Fruit fly (Drosophila melanogaster) whole organism, embryonic: ENCODE measurements around the gene Mms19.

Source experiments
- CG11723 ChIP-seq: fragments of 200-800 bp; sonication (Bioruptor generic); optimal IDR thresholded peaks from 2 replicates; lab custom pipeline; 2017; ENCODE audit warnings: missing biosample characterization, mild to moderate bottlenecking, missing genetic modification characterization
- CG12942 ChIP-seq: fragments of 200-800 bp; sonication (Bioruptor generic); optimal IDR thresholded peaks from 3 replicates; lab custom pipeline; 2016; ENCODE audit warnings: missing biosample characterization, missing genetic modification characterization
- CG13775 ChIP-seq: fragments of 200-800 bp; sonication (Bioruptor generic); optimal IDR thresholded peaks from 3 replicates; lab custom pipeline; 2017; ENCODE audit warnings: missing biosample characterization, mild to moderate bottlenecking, missing genetic modification characterization
- CG15073 ChIP-seq: fragments of 200-800 bp; sonication (Bioruptor generic); optimal IDR thresholded peaks from 2 replicates; lab custom pipeline; 2016; ENCODE audit warnings: missing biosample characterization, missing genetic modification characterization
- CG17361 ChIP-seq: fragments of 200-800 bp; sonication (Bioruptor generic); IDR thresholded peaks from 3 replicates; pipeline ENCODE4 v1.3.6; 2022; ENCODE audit warnings: missing biosample characterization, missing genetic modification characterization
- CG17612 ChIP-seq: fragments of 200-800 bp; sonication (Bioruptor generic); IDR thresholded peaks from 2 replicates; pipeline ENCODE4 v1.3.6; 2022; ENCODE audit warnings: missing biosample characterization, missing genetic modification characterization
- CG2889 ChIP-seq: fragments of 200-800 bp; sonication (Bioruptor generic); IDR thresholded peaks from 3 replicates; pipeline ENCODE4 v1.3.6; 2022; ENCODE audit warnings: missing biosample characterization, missing genetic modification characterization
- CG3847 ChIP-seq: fragments of 200-800 bp; sonication (Bioruptor generic); IDR thresholded peaks from 2 replicates; pipeline ENCODE4 v1.3.6; 2022; ENCODE audit warnings: missing biosample characterization, missing genetic modification characterization
- CG5953 ChIP-seq: fragments of 200-800 bp; sonication (Bioruptor generic); IDR thresholded peaks from 2 replicates; pipeline ENCODE4 v1.3.6; 2022; ENCODE audit warnings: missing biosample characterization, missing genetic modification characterization
- CG6765 ChIP-seq: fragments of 200-800 bp; sonication (Bioruptor generic); optimal IDR thresholded peaks from 3 replicates; lab custom pipeline; 2017; ENCODE audit warnings: missing biosample characterization, mild to moderate bottlenecking, missing genetic modification characterization
- CG8089 ChIP-seq: fragments of 200-800 bp; sonication (Bioruptor generic); optimal IDR thresholded peaks from 3 replicates; lab custom pipeline; 2016; ENCODE audit warnings: missing biosample characterization, missing genetic modification characterization
- CG9797 ChIP-seq: fragments of 200-800 bp; sonication (Bioruptor generic); optimal IDR thresholded peaks from 3 replicates; lab custom pipeline; 2018; ENCODE audit warnings: missing biosample characterization, mild to moderate bottlenecking, missing genetic modification characterization
- CG9817 ChIP-seq: fragments of 200-800 bp; sonication (Bioruptor generic); optimal IDR thresholded peaks from 2 replicates; lab custom pipeline; 2018; ENCODE audit warnings: missing biosample characterization, mild to moderate bottlenecking, missing genetic modification characterization, moderate library complexity
- CrebB ChIP-seq: fragments of 200-800 bp; sonication (Bioruptor generic); optimal IDR thresholded peaks from 3 replicates; lab custom pipeline; 2018; ENCODE audit warnings: missing biosample characterization, mild to moderate bottlenecking, missing genetic modification characterization
- D19A ChIP-seq: fragments of 200-800 bp; optimal IDR thresholded peaks from 3 replicates; lab custom pipeline; 2019; ENCODE audit warnings: missing biosample characterization, mild to moderate bottlenecking, missing genetic modification characterization, moderate library complexity
- Drgx ChIP-seq: fragments of 200-800 bp; sonication (Bioruptor generic); IDR thresholded peaks from 2 replicates; pipeline ENCODE4 v1.3.6; 2022; ENCODE audit warnings: missing biosample characterization, missing genetic modification characterization
- Gsc ChIP-seq: fragments of 200-800 bp; sonication (Bioruptor generic); IDR thresholded peaks from 2 replicates; pipeline ENCODE4 v1.3.6; 2022; ENCODE audit warnings: missing biosample characterization, missing genetic modification characterization
- H2.0 ChIP-seq: fragments of 200-800 bp; sonication (Bioruptor generic); IDR thresholded peaks from 2 replicates; pipeline ENCODE4 v1.3.6; 2022; ENCODE audit warnings: missing biosample characterization, missing genetic modification characterization
- Hmr ChIP-seq: fragments of 200-800 bp; sonication (Bioruptor generic); optimal IDR thresholded peaks from 3 replicates; lab custom pipeline; 2017; ENCODE audit warnings: mild to moderate bottlenecking, missing biosample characterization, missing genetic modification reagents, missing genetic modification characterization
- Hr51 ChIP-seq, 2 experiments: fragments of 200-800 bp; sonication (Bioruptor generic); optimal IDR thresholded peaks; 2 replicates in 1 of 2; 3 replicates in 1 of 2; lab custom pipeline; 2016 to 2018; ENCODE audit warnings: missing biosample characterization in 2 of 2, missing genetic modification characterization in 2 of 2, mild to moderate bottlenecking in 1 of 2, moderate library complexity in 1 of 2
- Meics ChIP-seq: fragments of 200-800 bp; sonication (Bioruptor generic); optimal IDR thresholded peaks from 2 replicates; lab custom pipeline; 2017; ENCODE audit warnings: missing biosample characterization, mild to moderate bottlenecking, missing genetic modification characterization
- NfI ChIP-seq: fragments of 200-800 bp; sonication (Bioruptor generic); optimal IDR thresholded peaks from 3 replicates; lab custom pipeline; 2018; ENCODE audit warnings: missing biosample characterization, mild to moderate bottlenecking, missing genetic modification characterization, moderate library complexity
- Ravus ChIP-seq: fragments of 200-800 bp; sonication (Bioruptor generic); IDR thresholded peaks from 2 replicates; pipeline ENCODE4 v1.3.6; 2022; ENCODE audit warnings: missing biosample characterization, missing genetic modification characterization
- TFAM ChIP-seq: fragments of 200-800 bp; sonication (Bioruptor generic); optimal IDR thresholded peaks from 2 replicates; lab custom pipeline; 2017; ENCODE audit warnings: missing biosample characterization, missing genetic modification characterization, inconsistent platforms
- amos ChIP-seq: fragments of 200-800 bp; sonication (Bioruptor generic); IDR thresholded peaks from 2 replicates; pipeline ENCODE4 v1.3.6; 2022; ENCODE audit warnings: missing biosample characterization, missing genetic modification characterization; ENCODE audit not compliant: partially characterized antibody
- ato ChIP-seq: fragments of 200-800 bp; sonication (Bioruptor generic); IDR thresholded peaks from 2 replicates; pipeline ENCODE4 v1.3.6; 2022; ENCODE audit warnings: missing biosample characterization, missing genetic modification characterization; ENCODE audit not compliant: partially characterized antibody
- cad ChIP-seq: fragments of >200 bp; optimal IDR thresholded peaks from 2 replicates; lab custom pipeline; 2017; ENCODE audit warnings: missing biosample characterization, missing genetic modification characterization
- esg ChIP-seq: fragments of 200-800 bp; sonication (Bioruptor generic); conservative IDR thresholded peaks from 2 replicates; pipeline ENCODE4 v1.3.6; 2022; ENCODE audit warnings: missing biosample characterization, missing genetic modification characterization
- exex ChIP-seq: fragments of 200-800 bp; sonication (Bioruptor generic); optimal IDR thresholded peaks from 4 replicates; lab custom pipeline; 2018; ENCODE audit warnings: missing biosample characterization, mild to moderate bottlenecking, missing genetic modification characterization, moderate library complexity
- eyg ChIP-seq: fragments of 200-800 bp; sonication (Bioruptor generic); optimal IDR thresholded peaks from 3 replicates; lab custom pipeline; 2016; ENCODE audit warnings: missing biosample characterization, missing genetic modification characterization
- lola ChIP-seq, 3 experiments: fragments of >200 bp in 2 of 3; fragments of 200-800 bp in 1 of 3; sonication (Bioruptor generic) in 1 of 3; optimal IDR thresholded peaks; 2 replicates each; lab custom pipeline; 2017 to 2019; ENCODE audit warnings: missing biosample characterization in 3 of 3, missing genetic modification characterization in 3 of 3, mild to moderate bottlenecking in 1 of 3, moderate library complexity in 1 of 3
- odd ChIP-seq: fragments of 200-800 bp; sonication (Bioruptor generic); optimal IDR thresholded peaks from 2 replicates; lab custom pipeline; 2017; ENCODE audit warnings: missing biosample characterization, mild to moderate bottlenecking, missing genetic modification characterization
- pros ChIP-seq: fragments of 200-800 bp; sonication (Bioruptor generic); optimal IDR thresholded peaks from 3 replicates; lab custom pipeline; 2019; ENCODE audit warnings: missing biosample characterization, mild to moderate bottlenecking, missing genetic modification characterization, moderate library complexity
- pum ChIP-seq: fragments of 200-800 bp; sonication (Bioruptor generic); optimal IDR thresholded peaks from 2 replicates; lab custom pipeline; 2016; ENCODE audit warnings: missing biosample characterization, missing genetic modification characterization
- ro ChIP-seq: fragments of 200-800 bp; sonication (Bioruptor generic); IDR thresholded peaks from 2 replicates; pipeline ENCODE4 v1.3.6; 2022; ENCODE audit warnings: missing biosample characterization, missing genetic modification characterization
- row ChIP-seq: fragments of 200-800 bp; sonication (Bioruptor generic); IDR thresholded peaks from 3 replicates; pipeline ENCODE4 v1.3.6; 2022; ENCODE audit warnings: missing biosample characterization, missing genetic modification characterization
- tup ChIP-seq: fragments of 200-800 bp; sonication (Bioruptor generic); optimal IDR thresholded peaks from 2 replicates; lab custom pipeline; 2016; ENCODE audit warnings: missing biosample characterization, mild to moderate bottlenecking, missing genetic modification characterization, moderate library complexity
- zf30C ChIP-seq: fragments of 200-800 bp; sonication (Bioruptor generic); optimal IDR thresholded peaks from 3 replicates; lab custom pipeline; 2018; ENCODE audit warnings: missing biosample characterization, mild to moderate bottlenecking, missing genetic modification characterization
- zfh1 ChIP-seq: fragments of 200-800 bp; sonication (Bioruptor generic); IDR thresholded peaks from 3 replicates; pipeline ENCODE4 v1.3.6; 2022; ENCODE audit warnings: missing biosample characterization, missing genetic modification characterization

The Mms19 gene

dm6 chr3R:5215334-5216307 lies 16.7 kb upstream of the Mms19 start (continued):
- TF ChIP-seq Gsc (GFP tag; lab: Robert Waterston, UW) (no peak; the same call in 1 of the 2 replicates), CG8089 (peak; percentile 99), CG5953 (GFP tag; lab: Robert Waterston, UW) (peak; percentile 98), CG6765 (peak; percentile 56), CG13775 (GFP tag; lab: Kevin White, UChicago) (peak; percentile 95), H2.0 (GFP tag; lab: Robert Waterston, UW) (peak; percentile 82), TFAM (GFP tag; lab: Kevin White, UChicago) (peak; percentile 97), Hr51 (GFP tag; optimal IDR thresholded peaks at IDR 0.05; lab: Kevin White, UChicago) (peak; percentile 77 to 99), CG3847 (GFP tag; lab: Robert Waterston, UW) (peak; percentile 48), esg (GFP tag; lab: Robert Waterston, UW) (peak; percentile 33; the same call in 1 of the 2 replicates), Drgx (GFP tag; lab: Robert Waterston, UW) (peak; percentile 90), zfh1 (GFP tag; lab: Robert Waterston, UW) (peak; percentile 99), lola (GFP tag; optimal IDR thresholded peaks at IDR 0.05; lab: Kevin White, UChicago) (peak in 1 of 3 experiments; percentile 97), Hmr (peak; percentile 66), CG15073 (peak; percentile 88), CG9817 (tag; lab: Kevin White, UChicago) (peak; percentile 67), ro (GFP tag; lab: Robert Waterston, UW) (peak; percentile 79), row (GFP tag; lab: Robert Waterston, UW) (peak; percentile 81), amos (GFP tag; lab: Robert Waterston, UW) (no peak), CG17361 (peak; percentile 70; the same call in 2 of the 3 replicates), CG11723 (GFP tag; lab: Kevin White, UChicago) (peak; percentile 99), cad (no peak), odd (GFP tag; lab: Kevin White, UChicago) (peak; percentile 97), D19A (tag; lab: Kevin White, UChicago) (peak; percentile 91), CG17612 (GFP tag; lab: Robert Waterston, UW) (peak; percentile 87), exex (tag; lab: Kevin White, UChicago) (peak; percentile 74), Ravus (GFP tag; lab: Robert Waterston, UW) (peak; percentile 52), CG2889 (GFP tag; lab: Robert Waterston, UW) (peak; percentile 80), tup (peak; percentile 99), Meics (GFP tag; lab: Kevin White, UChicago) (peak; percentile 70), ato (no peak), pros (GFP tag; lab: Kevin White, UChicago) (peak; percentile 69), CrebB (tag; lab: Kevin White, UChicago) (peak; percentile 95), pum (GFP tag; lab: Kevin White, UChicago) (peak; percentile 97), NfI (GFP tag; lab: Kevin White, UChicago) (peak; percentile 74), eyg (GFP tag; lab: Kevin White, UChicago) (peak; percentile 98), zf30C (GFP tag; lab: Kevin White, UChicago) (peak; percentile 1), CG9797 (GFP tag; lab: Kevin White, UChicago) (peak; percentile 77), CG12942 (GFP tag; lab: Kevin White, UChicago) (peak; percentile 99)
- TF ChIP-seq, all 482 proteins: peak for 419
